Worm (Caenorhabditis elegans) whole organism, L3 larva: ENCODE data around the gene Y37E11AL.12.

Source experiments
- ZK546.5 ChIP-seq: sonication (generic microtip); optimal IDR thresholded peaks from 2 replicates; lab custom pipeline; 2017; ENCODE audit warnings: missing biosample characterization, missing genetic modification characterization
- ama-1 ChIP-seq: fragments of 150-350 bp; optimal IDR thresholded peaks from 2 replicates; lab custom pipeline; 2018
- lsy-12 ChIP-seq: sonication (generic microtip); optimal IDR thresholded peaks from 2 replicates; lab custom pipeline; 2016; ENCODE audit warnings: mild to moderate bottlenecking, missing genetic modification characterization, missing compliant biosample characterization
- pqm-1 ChIP-seq: fragments of 150-350 bp; optimal IDR thresholded peaks from 2 replicates; lab custom pipeline; 2017; ENCODE audit warnings: missing biosample characterization, missing genetic modification characterization, inconsistent platforms
- unc-62 ChIP-seq: fragments of 150-350 bp; sonication (generic microtip); optimal IDR thresholded peaks from 4 replicates; lab custom pipeline; 2014; ENCODE audit warnings: missing biosample characterization, missing genetic modification reagents, missing genetic modification characterization
- ztf-4 ChIP-seq: fragments of 150-350 bp; optimal IDR thresholded peaks from 2 replicates; lab custom pipeline; 2014; ENCODE audit warnings: missing biosample characterization, missing genetic modification characterization

- no peak for TF ChIP-seq ztf-4 (tag; lab: Kevin White, UChicago)
- no peak for TF ChIP-seq ama-1
- TF ChIP-seq ZK546.5 (tag; lab: Kevin White, UChicago): no peak
- no peak for TF ChIP-seq unc-62 (GFP tag; lab: Kevin White, UChicago)
- TF ChIP-seq lsy-12 (tag; lab: Kevin White, UChicago): no peak
- no peak for TF ChIP-seq pqm-1 (tag; lab: Kevin White, UChicago)
Observed at ce11 chrIV:3738655-3739403, 37.0 kb upstream of the Y37E11AL.12 start, which contains the start of gene nape-2.
